4 worm cellular contexts compared by ENCODE assay signal in genomic region chrIII:2423638-2424037, ce11.
TF ChIP-seq lines count a peak whose summit lies in the region.

No protein-coding gene starts in this region.

TF ChIP-seq in whole organism, L3 larva, 47 proteins besides CTCF, POLR2A, EP300 and RAD21:
- TF ChIP-seq ztf-4 (tag; optimal IDR thresholded peaks at IDR 0.05; lab: Kevin White, UChicago) (no peak), jun-1 (tag; optimal IDR thresholded peaks at IDR 0.05; lab: Kevin White, UChicago) (no peak), ZK546.5 (tag; optimal IDR thresholded peaks at IDR 0.05; lab: Kevin White, UChicago) (no peak), ceh-28 (tag; optimal IDR thresholded peaks at IDR 0.05; lab: Kevin White, UChicago) (peak; percentile 78), unc-39 (tag; optimal IDR thresholded peaks at IDR 0.05; lab: Kevin White, UChicago) (no peak)

TF ChIP-seq in whole organism, L4 larva, 104 proteins besides CTCF, POLR2A, EP300 and RAD21:
- no peak for TF ChIP-seq aly-2 (tag; optimal IDR thresholded peaks at IDR 0.05; lab: Kevin White, UChicago)
- TF ChIP-seq arid-1 (GFP tag; conservative IDR thresholded peaks at IDR 0.05; lab: Robert Waterston, UW), result no peak
- peak; percentile 82 for TF ChIP-seq ceh-28 (tag; optimal IDR thresholded peaks at IDR 0.05; lab: Kevin White, UChicago)

TF ChIP-seq in whole organism, late embryonic, 69 proteins besides CTCF, POLR2A, EP300 and RAD21:
- TF ChIP-seq tbx-7 (tag; optimal IDR thresholded peaks at IDR 0.05; lab: Kevin White, UChicago) (no peak), ceh-14 (tag; optimal IDR thresholded peaks at IDR 0.05; lab: Kevin White, UChicago) (no peak), mec-3 (tag; optimal IDR thresholded peaks at IDR 0.05; lab: Kevin White, UChicago; ENCODE audit: borderline replicate concordance) (no peak), ceh-48 (tag; optimal IDR thresholded peaks at IDR 0.05; lab: Kevin White, UChicago) (peak; percentile 6), pag-3 (tag; optimal IDR thresholded peaks at IDR 0.05; lab: Kevin White, UChicago; ENCODE audit: borderline replicate concordance) (no peak)

TF ChIP-seq in whole organism, midembryonic, 9 proteins besides CTCF, POLR2A, EP300 and RAD21:
- TF ChIP-seq med-1 (GFP tag; optimal IDR thresholded peaks at IDR 0.05; lab: Kevin White, UChicago; ENCODE audit: insufficient read depth) (no peak), klf-2 (GFP tag; conservative IDR thresholded peaks at IDR 0.05; lab: Robert Waterston, UW) (no peak), tab-1 (GFP tag; IDR thresholded peaks at IDR 0.05; lab: Robert Waterston, UW) (no peak), T22C8.4 (GFP tag; IDR thresholded peaks at IDR 0.05; lab: Robert Waterston, UW) (peak; percentile 74), ztf-23 (GFP tag; IDR thresholded peaks at IDR 0.05; lab: Robert Waterston, UW) (no peak)
